Fruit fly (Drosophila melanogaster): ENCODE measurements around the gene CG43317.

Gene CG43317

dm6 chr3R:15834375-15835031 lies at the start of gene CG43317, which contains the start of gene Arpc3A:
TSS of gene CG43317 (minus strand) at chr3R:15834425.
TSS of gene Arpc3A (plus strand) at chr3R:15834648.
- no peak for TF ChIP-seq CG6808 (GFP tag; optimal IDR thresholded peaks at IDR 0.05)
- TF ChIP-seq esn (GFP tag; optimal IDR thresholded peaks at IDR 0.05): peak; percentile 11
- no peak for TF ChIP-seq CG8319 (GFP tag; optimal IDR thresholded peaks at IDR 0.05)

- no peak for TF ChIP-seq CG1621 (tag; optimal IDR thresholded peaks at IDR 0.05)
These were observed 41.4 kb upstream of the CG43317 start, which contains the start of gene CG31183 for dm6 chr3R:15875611-15876010. TSS of gene CG31183 (minus strand) at chr3R:15875939.

dm6 chr3R:15872829-15873440 lies 38.7 kb upstream of the CG43317 start:
- no peak for TF ChIP-seq Sox15 (GFP tag; optimal IDR thresholded peaks at IDR 0.05)
- TF ChIP-seq CG16779 (tag; optimal IDR thresholded peaks at IDR 0.05): no peak
- no peak for TF ChIP-seq CG9139 (GFP tag; optimal IDR thresholded peaks at IDR 0.05)
- TF ChIP-seq Ets21C (GFP tag; optimal IDR thresholded peaks at IDR 0.05): no peak
- no peak for TF ChIP-seq achi (GFP tag; optimal IDR thresholded peaks at IDR 0.05)
- no peak for TF ChIP-seq CG6276 (GFP tag; optimal IDR thresholded peaks at IDR 0.05)

dm6 chr3R:15859896-15860295 lies 25.7 kb upstream of the CG43317 start, which contains the start of gene CG9632:
TSS of gene CG9632 (plus strand) at chr3R:15860196.
- TF ChIP-seq pdm3 (GFP tag; optimal IDR thresholded peaks at IDR 0.05): no peak
- no peak for TF ChIP-seq CG31627 (GFP tag; optimal IDR thresholded peaks at IDR 0.05)
- no peak for TF ChIP-seq esn (GFP tag; optimal IDR thresholded peaks at IDR 0.05)
- no peak for TF ChIP-seq CG6163 (GFP tag; IDR thresholded peaks at IDR 0.05)
- TF ChIP-seq CG10631 (GFP tag; optimal IDR thresholded peaks at IDR 0.05): no peak
- TF ChIP-seq fd85E (GFP tag; optimal IDR thresholded peaks at IDR 0.05): no peak
- no peak for TF ChIP-seq CG16779 (tag; optimal IDR thresholded peaks at IDR 0.05)
- TF ChIP-seq CG1621 (tag; optimal IDR thresholded peaks at IDR 0.05): no peak
- TF ChIP-seq Eip93F (GFP tag; optimal IDR thresholded peaks at IDR 0.05): no peak
- TF ChIP-seq Eip75B (GFP tag; optimal IDR thresholded peaks at IDR 0.05): no peak
- TF ChIP-seq salr (GFP tag; optimal IDR thresholded peaks at IDR 0.05): no peak
- TF ChIP-seq CG10669 (GFP tag; optimal IDR thresholded peaks at IDR 0.05): no peak
- TF ChIP-seq CG11902 (GFP tag; optimal IDR thresholded peaks at IDR 0.05): no peak

dm6 chr3R:15857189-15857767 lies 23.1 kb upstream of the CG43317 start, which contains the start of gene Hmt-1:
TSS of gene Hmt-1 (minus strand) at chr3R:15857470.
- TF ChIP-seq svp (GFP tag): peak; percentile 95
- TF ChIP-seq Ets96B (tag; optimal IDR thresholded peaks at IDR 0.05): no peak
- no peak for TF ChIP-seq Hr38 (GFP tag; optimal IDR thresholded peaks at IDR 0.05)

- TF ChIP-seq vri (GFP tag; optimal IDR thresholded peaks at IDR 0.05): peak; percentile 4
- TF ChIP-seq svp (GFP tag): peak; percentile 88
- TF ChIP-seq Hr39 (GFP tag; optimal IDR thresholded peaks at IDR 0.05): no peak
These were observed 19.1 kb upstream of the CG43317 start, which contains the start of gene cv-d for dm6 chr3R:15853347-15853746. TSS of gene cv-d (minus strand) at chr3R:15853581.

- TF ChIP-seq svp (GFP tag) (peak; percentile 97), CG3032 (tag; optimal IDR thresholded peaks at IDR 0.05) (no peak), Ets96B (tag; optimal IDR thresholded peaks at IDR 0.05) (no peak), CG10669 (GFP tag; optimal IDR thresholded peaks at IDR 0.05) (no peak), CG7368 (GFP tag; optimal IDR thresholded peaks at IDR 0.05) (no peak), Met (GFP tag; optimal IDR thresholded peaks at IDR 0.05) (no peak), vri (GFP tag; optimal IDR thresholded peaks at IDR 0.05) (peak; percentile 51), CG8319 (GFP tag; optimal IDR thresholded peaks at IDR 0.05) (no peak), CG8632 (GFP tag; optimal IDR thresholded peaks at IDR 0.05) (no peak)
These were observed 17.7 kb upstream of the CG43317 start for dm6 chr3R:15851912-15852311.

Data from whole organism, prepupa.